Worm (Caenorhabditis elegans) whole organism, late embryonic: Measurements from ENCODE around the gene mes-4.

Experiments used
- ama-1 ChIP-seq: fragments of 150-350 bp; optimal IDR thresholded peaks from 2 replicates; lab custom pipeline; 2014
- ceh-14 ChIP-seq: sonication (generic microtip); optimal IDR thresholded peaks from 2 replicates; lab custom pipeline; 2016; ENCODE audit warnings: missing genotype, missing genetic modification characterization, missing compliant biosample characterization
- ceh-2 ChIP-seq: sonication (generic microtip); optimal IDR thresholded peaks from 2 replicates; lab custom pipeline; 2016; ENCODE audit warnings: missing genotype, missing genetic modification characterization, missing compliant biosample characterization
- dve-1 ChIP-seq: sonication (generic microtip); optimal IDR thresholded peaks from 2 replicates; lab custom pipeline; 2017; ENCODE audit warnings: antibody characterized with exemption, mild to moderate bottlenecking, missing genetic modification characterization, missing compliant biosample characterization
- elt-2 ChIP-seq: sonication (generic microtip); optimal IDR thresholded peaks from 2 replicates; lab custom pipeline; 2016; ENCODE audit warnings: missing genetic modification reagents, missing genetic modification characterization, missing compliant biosample characterization
- ets-4 ChIP-seq: sonication (generic microtip); optimal IDR thresholded peaks from 2 replicates; lab custom pipeline; 2016; ENCODE audit warnings: missing genetic modification characterization, missing compliant biosample characterization
- gmeb-2 ChIP-seq: sonication (generic microtip); optimal IDR thresholded peaks from 2 replicates; lab custom pipeline; 2016; ENCODE audit warnings: missing genetic modification characterization, inconsistent platforms, missing compliant biosample characterization
- hlh-30 ChIP-seq: sonication (generic microtip); optimal IDR thresholded peaks from 2 replicates; lab custom pipeline; 2017; ENCODE audit warnings: antibody characterized with exemption, missing genetic modification characterization, missing compliant biosample characterization; ENCODE audit not compliant: insufficient read depth
- ref-2 ChIP-seq: sonication (generic microtip); optimal IDR thresholded peaks from 2 replicates; lab custom pipeline; 2016; ENCODE audit warnings: missing genetic modification characterization, missing compliant biosample characterization
- zip-5 ChIP-seq: sonication (generic microtip); optimal IDR thresholded peaks from 2 replicates; lab custom pipeline; 2016; ENCODE audit warnings: missing genetic modification characterization, missing compliant biosample characterization

DNA sequence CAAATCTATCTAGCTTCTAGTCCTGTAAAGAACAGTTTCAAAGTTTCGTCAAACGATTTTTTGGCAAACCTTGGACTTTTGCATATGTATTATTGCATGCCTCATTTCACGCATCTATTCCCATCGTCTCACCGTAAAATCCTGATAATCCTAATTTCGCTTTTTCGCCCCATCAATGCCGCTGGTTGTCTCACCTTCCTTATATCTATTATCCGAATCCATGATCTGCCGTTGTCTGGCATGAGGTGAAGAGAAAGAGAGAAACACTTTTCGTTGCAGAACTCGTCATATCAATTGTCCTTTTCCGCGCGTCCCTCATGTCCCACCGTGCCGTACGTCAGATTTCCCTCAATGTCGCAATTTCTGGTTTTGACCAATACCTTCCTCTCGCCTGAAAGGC lies 22.8 kb downstream of the mes-4 start, which contains the start of gene cut-2:
- TF ChIP-seq ceh-14 (tag; lab: Kevin White, UChicago) (no peak), zip-5 (no peak), gmeb-2 (tag; lab: Kevin White, UChicago) (no peak), hlh-30 (no peak), elt-2 (tag; lab: Kevin White, UChicago) (no peak), ceh-2 (tag; lab: Kevin White, UChicago) (no peak), ama-1 (lab: Kevin White, UChicago) (no peak), dve-1 (no peak), ref-2 (tag; lab: Kevin White, UChicago) (no peak), ets-4 (tag; lab: Kevin White, UChicago) (no peak)
